Worm (Caenorhabditis elegans): ENCODE results near the gene hex-1.

DNA sequence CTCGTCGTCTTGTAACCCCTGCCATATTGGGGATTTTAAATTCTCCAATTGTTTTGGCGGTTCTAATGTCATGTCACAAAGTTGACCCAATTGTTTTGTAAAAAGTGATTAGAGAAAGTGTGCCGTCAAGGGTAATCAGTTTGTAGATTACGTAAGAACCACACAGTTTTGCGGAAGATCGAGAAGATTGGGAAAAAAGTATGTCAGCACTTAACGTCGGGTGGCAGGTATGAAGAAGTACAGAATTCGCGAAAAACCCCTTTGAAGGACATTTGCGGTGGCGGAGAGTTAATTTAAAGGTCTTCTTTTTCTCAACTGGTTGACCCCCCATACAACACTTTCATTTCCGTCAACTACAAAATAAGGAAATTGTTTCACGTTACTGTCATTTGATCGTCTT lies 12.6 kb upstream of the hex-1 start:
- no peak for TF ChIP-seq unc-62 (GFP tag; optimal IDR thresholded peaks at IDR 0.05)
- no peak for TF ChIP-seq nhr-237 (tag; optimal IDR thresholded peaks at IDR 0.05)
